Worm (Caenorhabditis elegans) whole organism, L2 larva: ENCODE data around the gene ifta-1.

Experiments used
- C34F6.9 ChIP-seq: fragments of 150-350 bp; optimal IDR thresholded peaks from 2 replicates; lab custom pipeline; 2014; ENCODE audit warnings: missing biosample characterization, missing genetic modification characterization
- F13H6.1 ChIP-seq: sonication (generic microtip); optimal IDR thresholded peaks from 2 replicates; lab custom pipeline; 2016; ENCODE audit warnings: missing genetic modification characterization, missing compliant biosample characterization
- R02D3.7 ChIP-seq: fragments of 150-350 bp; optimal IDR thresholded peaks from 2 replicates; lab custom pipeline; 2014; ENCODE audit warnings: missing biosample characterization, missing genetic modification characterization
- Y55F3AM.14 ChIP-seq: fragments of 200-800 bp; sonication (Bioruptor generic); optimal IDR thresholded peaks from 2 replicates; lab custom pipeline; 2018; ENCODE audit warnings: mild to moderate bottlenecking, missing genetic modification characterization, missing compliant biosample characterization
- alr-1 ChIP-seq: fragments of 150-350 bp; optimal IDR thresholded peaks from 2 replicates; lab custom pipeline; 2014; ENCODE audit warnings: missing biosample characterization, missing genetic modification characterization
- aly-2 ChIP-seq: fragments of 150-350 bp; optimal IDR thresholded peaks from 2 replicates; lab custom pipeline; 2014; ENCODE audit warnings: missing biosample characterization, missing genetic modification characterization
- blmp-1 ChIP-seq: sonication (generic microtip); optimal IDR thresholded peaks from 2 replicates; lab custom pipeline; 2017; ENCODE audit warnings: missing genetic modification characterization, mild to moderate bottlenecking, missing compliant biosample characterization, antibody characterized with exemption, moderate library complexity; ENCODE audit not compliant: insufficient read depth
- ceh-16 ChIP-seq: fragments of 150-350 bp; optimal IDR thresholded peaks from 2 replicates; lab custom pipeline; 2014; ENCODE audit warnings: missing biosample characterization, missing genetic modification characterization
- crh-2 ChIP-seq: sonication (generic microtip); optimal IDR thresholded peaks from 2 replicates; lab custom pipeline; 2017; ENCODE audit warnings: missing biosample characterization, missing genetic modification characterization
- dmd-4 ChIP-seq: sonication (generic microtip); optimal IDR thresholded peaks from 2 replicates; lab custom pipeline; 2017; ENCODE audit warnings: missing biosample characterization, missing genetic modification characterization
- egl-27 ChIP-seq: sonication (generic microtip); optimal IDR thresholded peaks from 3 replicates; lab custom pipeline; 2017; ENCODE audit warnings: missing biosample characterization, missing genetic modification reagents, missing genetic modification characterization
- elt-3 ChIP-seq: sonication (generic microtip); optimal IDR thresholded peaks from 2 replicates; lab custom pipeline; 2017; ENCODE audit warnings: missing biosample characterization, missing genetic modification characterization
- fos-1 ChIP-seq: fragments of 150-350 bp; optimal IDR thresholded peaks from 2 replicates; lab custom pipeline; 2014; ENCODE audit warnings: missing biosample characterization, missing genetic modification characterization
- gmeb-1 ChIP-seq: fragments of 150-350 bp; optimal IDR thresholded peaks from 2 replicates; lab custom pipeline; 2014; ENCODE audit warnings: missing biosample characterization, missing genetic modification characterization
- lin-11 ChIP-seq: fragments of 150-350 bp; sonication (generic microtip); optimal IDR thresholded peaks from 2 replicates; lab custom pipeline; 2014; ENCODE audit warnings: missing biosample characterization, missing genetic modification characterization, inconsistent platforms, mixed read lengths
- lin-13 ChIP-seq: fragments of 150-350 bp; optimal IDR thresholded peaks from 2 replicates; lab custom pipeline; 2014; ENCODE audit warnings: missing biosample characterization, missing genetic modification reagents, missing genetic modification characterization
- lin-39 ChIP-seq: fragments of 150-350 bp; optimal IDR thresholded peaks from 2 replicates; lab custom pipeline; 2014; ENCODE audit warnings: missing biosample characterization, missing genetic modification reagents, missing genetic modification characterization
- lsy-2 ChIP-seq, 2 experiments: fragments of 150-350 bp in 1 of 2; sonication (generic microtip) in 1 of 2; optimal IDR thresholded peaks; 2 replicates each; lab custom pipeline; 2014 to 2017; ENCODE audit warnings: missing biosample characterization in 2 of 2, missing genetic modification characterization in 2 of 2
- mbf-1 ChIP-seq: sonication (generic microtip); optimal IDR thresholded peaks from 2 replicates; lab custom pipeline; 2017; ENCODE audit warnings: missing biosample characterization, missing genetic modification characterization
- nhr-12 ChIP-seq: fragments of 150-350 bp; optimal IDR thresholded peaks from 2 replicates; lab custom pipeline; 2014; ENCODE audit warnings: missing biosample characterization, missing genetic modification characterization
- nhr-129 ChIP-seq: fragments of 150-350 bp; optimal IDR thresholded peaks from 2 replicates; lab custom pipeline; 2014; ENCODE audit warnings: missing biosample characterization, missing genetic modification characterization
- nhr-21 ChIP-seq: fragments of 150-350 bp; optimal IDR thresholded peaks from 2 replicates; lab custom pipeline; 2014; ENCODE audit warnings: missing biosample characterization, missing genetic modification characterization
- nhr-23 ChIP-seq: fragments of 150-350 bp; optimal IDR thresholded peaks from 2 replicates; lab custom pipeline; 2014; ENCODE audit warnings: missing biosample characterization, missing genetic modification reagents, missing genetic modification characterization
- nhr-237 ChIP-seq: fragments of 150-350 bp; optimal IDR thresholded peaks from 2 replicates; lab custom pipeline; 2014; ENCODE audit warnings: missing biosample characterization, missing genetic modification characterization
- nhr-25 ChIP-seq: fragments of 150-350 bp; sonication (generic microtip); optimal IDR thresholded peaks from 3 replicates; lab custom pipeline; 2014; ENCODE audit warnings: missing biosample characterization, missing genetic modification characterization
- nhr-77 ChIP-seq: fragments of 150-350 bp; optimal IDR thresholded peaks from 2 replicates; lab custom pipeline; 2014; ENCODE audit warnings: missing biosample characterization, missing genetic modification characterization
- sem-4 ChIP-seq: fragments of 150-350 bp; optimal IDR thresholded peaks from 2 replicates; lab custom pipeline; 2014; ENCODE audit warnings: missing biosample characterization, missing genetic modification reagents, missing genetic modification characterization
- skn-1 ChIP-seq: sonication (generic microtip); optimal IDR thresholded peaks from 2 replicates; lab custom pipeline; 2017; ENCODE audit warnings: missing biosample characterization, missing genetic modification characterization
- sma-3 ChIP-seq: sonication (generic microtip); optimal IDR thresholded peaks from 2 replicates; lab custom pipeline; 2016; ENCODE audit warnings: missing genetic modification reagents, missing genetic modification characterization, missing compliant biosample characterization
- unc-39 ChIP-seq: fragments of 150-350 bp; optimal IDR thresholded peaks from 2 replicates; lab custom pipeline; 2014; ENCODE audit warnings: missing biosample characterization, missing genetic modification characterization
- unc-55 ChIP-seq: fragments of 150-350 bp; sonication (generic microtip); optimal IDR thresholded peaks from 3 replicates; lab custom pipeline; 2014; ENCODE audit warnings: missing biosample characterization, missing genetic modification reagents, missing genetic modification characterization
- zag-1 ChIP-seq: fragments of 150-350 bp; optimal IDR thresholded peaks from 2 replicates; lab custom pipeline; 2014; ENCODE audit warnings: missing biosample characterization, missing genetic modification characterization
- ztf-1 ChIP-seq: fragments of 200-800 bp; sonication (Bioruptor generic); conservative IDR thresholded peaks from 2 replicates; pipeline ENCODE4 v1.3.6; 2022; ENCODE audit warnings: missing genetic modification characterization, missing compliant biosample characterization
- ztf-11 ChIP-seq: sonication (generic microtip); optimal IDR thresholded peaks from 2 replicates; lab custom pipeline; 2017; ENCODE audit warnings: missing biosample characterization, missing genetic modification characterization

ifta-1 gene

ce11 chrX:5572638-5573037 is 20.1 kb upstream of the ifta-1 start:
- no peak for TF ChIP-seq nhr-77 (tag; lab: Kevin White, UChicago)
- no peak for TF ChIP-seq nhr-21 (tag; lab: Kevin White, UChicago)
- no peak for TF ChIP-seq nhr-12 (tag; lab: Kevin White, UChicago)
- no peak for TF ChIP-seq F13H6.1 (tag; lab: Kevin White, UChicago)
- no peak for TF ChIP-seq nhr-129 (tag; lab: Kevin White, UChicago)
- no peak for TF ChIP-seq lin-11 (tag; lab: Kevin White, UChicago)
- TF ChIP-seq sma-3, result no peak
- TF ChIP-seq lsy-2 (tag; optimal IDR thresholded peaks at IDR 0.05; lab: Kevin White, UChicago), result no peak
- no peak for TF ChIP-seq elt-3
- no peak for TF ChIP-seq R02D3.7 (tag; lab: Kevin White, UChicago)
- TF ChIP-seq, all 48 proteins: peak for 0

ce11 chrX:5567454-5567853 is 14.9 kb upstream of the ifta-1 start, which contains the start of gene mec-2:
TSS of gene mec-2 (plus strand) at chrX:5567754.
- TF ChIP-seq lin-39 (tag; lab: Kevin White, UChicago) (no peak), unc-39 (no peak), lsy-2 (tag; optimal IDR thresholded peaks at IDR 0.05; lab: Kevin White, UChicago) (no peak), F13H6.1 (tag; lab: Kevin White, UChicago) (no peak), nhr-23 (tag; lab: Kevin White, UChicago) (no peak), unc-55 (GFP tag; lab: Kevin White, UChicago) (no peak), egl-27 (tag; lab: Kevin White, UChicago) (no peak), aly-2 (tag; lab: Kevin White, UChicago) (no peak), alr-1 (tag; lab: Kevin White, UChicago) (no peak), gmeb-1 (no peak), ceh-16 (tag; lab: Kevin White, UChicago) (no peak), lin-13 (GFP tag; lab: Kevin White, UChicago) (no peak), elt-3 (no peak)

ce11 chrX:5565478-5565877 is 12.9 kb upstream of the ifta-1 start:
- TF ChIP-seq nhr-12 (tag; lab: Kevin White, UChicago), result no peak
- TF ChIP-seq nhr-237 (tag; lab: Kevin White, UChicago), result no peak
- TF ChIP-seq elt-3, result no peak
- no peak for TF ChIP-seq sem-4 (tag; lab: Kevin White, UChicago)
- TF ChIP-seq lin-39 (tag; lab: Kevin White, UChicago), result no peak
- no peak for TF ChIP-seq nhr-77 (tag; lab: Kevin White, UChicago)
- TF ChIP-seq ceh-16 (tag; lab: Kevin White, UChicago), result no peak
- no peak for TF ChIP-seq ztf-11 (tag; lab: Kevin White, UChicago)
- TF ChIP-seq ztf-1 (GFP tag; lab: Robert Waterston, UW), result no peak
- TF ChIP-seq nhr-25 (tag; lab: Kevin White, UChicago), result no peak
- no peak for TF ChIP-seq lsy-2 (tag; optimal IDR thresholded peaks at IDR 0.05; lab: Kevin White, UChicago)
- TF ChIP-seq dmd-4 (tag; lab: Kevin White, UChicago), result no peak
- no peak for TF ChIP-seq blmp-1
- TF ChIP-seq Y55F3AM.14 (GFP tag; lab: Kevin White, UChicago), result no peak

- TF ChIP-seq ceh-16 (tag; lab: Kevin White, UChicago) (no peak), mbf-1 (no peak), lsy-2 (tag; optimal IDR thresholded peaks at IDR 0.05; lab: Kevin White, UChicago) (no peak), ztf-11 (tag; lab: Kevin White, UChicago) (no peak), fos-1 (tag; lab: Kevin White, UChicago) (no peak), nhr-25 (tag; lab: Kevin White, UChicago) (no peak)
Observed at ce11 chrX:5557966-5558365, 5.4 kb upstream of the ifta-1 start, which contains the start of gene C38C5.1. TSS of gene C38C5.1 (plus strand) at chrX:5558055.

- no peak for TF ChIP-seq nhr-129 (tag; lab: Kevin White, UChicago)
- no peak for TF ChIP-seq lin-39 (tag; lab: Kevin White, UChicago)
- TF ChIP-seq gmeb-1, result no peak
- TF ChIP-seq crh-2 (tag; lab: Kevin White, UChicago), result no peak
- TF ChIP-seq nhr-21 (tag; lab: Kevin White, UChicago), result no peak
- TF ChIP-seq skn-1 (tag; lab: Kevin White, UChicago), result no peak
- no peak for TF ChIP-seq zag-1
- TF ChIP-seq unc-55 (GFP tag; lab: Kevin White, UChicago), result no peak
- no peak for TF ChIP-seq C34F6.9 (tag; lab: Kevin White, UChicago)
Observed at ce11 chrX:5555055-5555629, 2.6 kb upstream of the ifta-1 start.
